Worm (Caenorhabditis elegans) whole organism, late embryonic: Measurements from ENCODE around the gene K07F5.8.

Experiments
- ama-1 ChIP-seq: fragments of 150-350 bp; optimal IDR thresholded peaks from 2 replicates; lab custom pipeline; 2014
- elt-2 ChIP-seq: sonication (generic microtip); optimal IDR thresholded peaks from 2 replicates; lab custom pipeline; 2016; ENCODE audit warnings: missing genetic modification reagents, missing genetic modification characterization, missing compliant biosample characterization
- pha-4 ChIP-seq: fragments of 150-350 bp; optimal IDR thresholded peaks from 2 replicates; lab custom pipeline; 2018; ENCODE audit warnings: missing biosample characterization, missing genetic modification reagents, missing genetic modification characterization
- unc-42 ChIP-seq: sonication (generic microtip); optimal IDR thresholded peaks from 2 replicates; lab custom pipeline; 2016; ENCODE audit warnings: missing genotype, missing genetic modification characterization, missing compliant biosample characterization
- unc-86 ChIP-seq: sonication (generic microtip); optimal IDR thresholded peaks from 2 replicates; lab custom pipeline; 2016; ENCODE audit warnings: missing genetic modification characterization, missing compliant biosample characterization

DNA sequence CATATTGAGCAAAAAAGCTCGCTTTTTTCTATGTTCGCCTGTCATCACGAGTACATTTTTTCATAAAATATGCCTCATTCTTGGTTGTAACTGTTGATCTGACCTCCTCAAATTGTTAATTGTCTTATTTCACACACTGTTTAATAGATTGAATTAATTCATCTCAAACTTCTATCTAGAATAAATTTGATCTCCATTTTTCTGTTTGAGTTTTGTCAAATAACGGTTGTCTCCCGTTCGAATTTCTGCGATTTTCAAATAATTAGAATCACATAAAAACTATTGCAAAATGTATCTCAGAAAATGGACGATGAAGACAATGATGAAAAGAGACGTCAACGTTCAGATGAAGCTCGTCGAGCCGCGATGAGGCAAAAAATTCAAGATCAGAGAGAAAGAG lies 12.4 kb upstream of the K07F5.8 start, which contains the start of gene K07F5.14:
- TF ChIP-seq ama-1 (lab: Kevin White, UChicago) (no peak), pha-4 (no peak), unc-42 (tag; lab: Kevin White, UChicago) (no peak), elt-2 (no peak), unc-86 (tag; lab: Kevin White, UChicago) (no peak)
